Worm (Caenorhabditis elegans) whole organism, midembryonic: ENCODE measurements around the gene slc-9B.1.

Experiments used
- T22C8.4 ChIP-seq: fragments of 200-800 bp; sonication (Bioruptor generic); IDR thresholded peaks from 2 replicates; pipeline ENCODE4 v1.3.6; 2022; ENCODE audit warnings: missing genetic modification characterization, missing compliant biosample characterization
- cog-1 ChIP-seq: sonication (generic microtip); optimal IDR thresholded peaks from 2 replicates; lab custom pipeline; 2016; ENCODE audit warnings: missing genetic modification characterization, missing compliant biosample characterization
- flt-1 ChIP-seq: fragments of 200-800 bp; sonication (Bioruptor generic); IDR thresholded peaks from 2 replicates; pipeline ENCODE4 v1.3.6; 2022; ENCODE audit warnings: missing genetic modification characterization, missing compliant biosample characterization
- klf-2 ChIP-seq: fragments of 200-800 bp; sonication (Bioruptor generic); conservative IDR thresholded peaks from 2 replicates; pipeline ENCODE4 v1.3.6; 2022; ENCODE audit warnings: missing genetic modification reagents, missing genetic modification characterization, missing compliant biosample characterization
- med-1 ChIP-seq: sonication (generic microtip); optimal IDR thresholded peaks from 2 replicates; lab custom pipeline; 2017; ENCODE audit warnings: missing genetic modification characterization, mild to moderate bottlenecking, missing compliant biosample characterization, antibody characterized with exemption, missing genetic modification reagents; ENCODE audit not compliant: insufficient read depth
- ref-1 ChIP-seq: fragments of 200-800 bp; sonication (Bioruptor generic); conservative IDR thresholded peaks from 2 replicates; pipeline ENCODE4 v1.3.6; 2022; ENCODE audit warnings: missing genetic modification reagents, missing genetic modification characterization, missing compliant biosample characterization
- tab-1 ChIP-seq: fragments of 200-800 bp; sonication (Bioruptor generic); IDR thresholded peaks from 2 replicates; pipeline ENCODE4 v1.3.6; 2022; ENCODE audit warnings: missing genetic modification characterization, missing compliant biosample characterization
- ztf-23 ChIP-seq: fragments of 200-800 bp; sonication (Bioruptor generic); IDR thresholded peaks from 2 replicates; pipeline ENCODE4 v1.3.6; 2022; ENCODE audit warnings: missing genetic modification reagents, missing genetic modification characterization, missing compliant biosample characterization
- ztf-29 ChIP-seq: fragments of 200-800 bp; sonication (Bioruptor generic); IDR thresholded peaks from 2 replicates; pipeline ENCODE4 v1.3.6; 2022; ENCODE audit warnings: missing genetic modification reagents, missing genetic modification characterization, missing compliant biosample characterization

The slc-9B.1 gene

ce11 chrX:10302430-10302829 lies 23.0 kb downstream of the slc-9B.1 start, which contains the start of gene fip-5:
Gene fip-5, plus strand, starts transcription at chrX:10302741.
- TF ChIP-seq ztf-23 (GFP tag; lab: Robert Waterston, UW) (no peak), T22C8.4 (GFP tag; lab: Robert Waterston, UW) (no peak), tab-1 (GFP tag; lab: Robert Waterston, UW) (no peak), med-1 (GFP tag; lab: Kevin White, UChicago) (no peak), flt-1 (no peak), cog-1 (tag; lab: Kevin White, UChicago) (no peak), ref-1 (GFP tag; lab: Robert Waterston, UW) (no peak), ztf-29 (GFP tag; lab: Robert Waterston, UW) (no peak), klf-2 (GFP tag; lab: Robert Waterston, UW) (no peak)

- TF ChIP-seq med-1 (GFP tag; lab: Kevin White, UChicago) (no peak), klf-2 (GFP tag; lab: Robert Waterston, UW) (no peak), tab-1 (GFP tag; lab: Robert Waterston, UW) (no peak), flt-1 (no peak), ref-1 (GFP tag; lab: Robert Waterston, UW) (no peak), ztf-29 (GFP tag; lab: Robert Waterston, UW) (no peak), cog-1 (tag; lab: Kevin White, UChicago) (no peak), ztf-23 (GFP tag; lab: Robert Waterston, UW) (no peak)
Measured at ce11 chrX:10304178-10304577, 24.8 kb downstream of the slc-9B.1 start, which contains the start of gene fipr-21. Gene fipr-21, plus strand, starts transcription at chrX:10304529.

DNA sequence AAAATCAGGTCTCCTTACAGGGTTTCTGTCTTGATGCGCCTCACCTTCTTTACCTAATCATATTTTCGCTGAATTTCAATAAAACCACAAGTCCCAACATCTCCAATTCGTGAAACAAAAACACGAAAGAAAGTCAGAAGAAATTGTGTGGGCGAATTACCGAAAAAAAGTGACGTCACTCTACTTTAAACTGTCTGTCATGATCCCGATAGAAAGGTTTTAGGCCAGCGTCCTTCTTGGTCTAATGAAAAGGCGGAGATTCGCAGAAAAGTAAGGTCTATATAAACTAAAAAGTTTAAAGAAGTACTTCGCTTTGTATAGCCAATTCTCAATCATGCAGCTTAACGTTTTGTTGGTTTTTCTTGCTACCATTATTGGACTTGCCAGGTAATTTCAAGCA lies 26.9 kb downstream of the slc-9B.1 start, which contains the start of gene cnc-8:
cnc-8 (plus strand) TSS at position 307 of the 400 bp plus-strand sequence.
- no peak for TF ChIP-seq ref-1 (GFP tag; lab: Robert Waterston, UW)
- no peak for TF ChIP-seq ztf-23 (GFP tag; lab: Robert Waterston, UW)
- no peak for TF ChIP-seq ztf-29 (GFP tag; lab: Robert Waterston, UW)

- no peak for TF ChIP-seq ztf-29 (GFP tag; lab: Robert Waterston, UW)
- TF ChIP-seq T22C8.4 (GFP tag; lab: Robert Waterston, UW): no peak
- TF ChIP-seq flt-1: no peak
- no peak for TF ChIP-seq med-1 (GFP tag; lab: Kevin White, UChicago)
- no peak for TF ChIP-seq cog-1 (tag; lab: Kevin White, UChicago)
- TF ChIP-seq ztf-23 (GFP tag; lab: Robert Waterston, UW): no peak
- no peak for TF ChIP-seq klf-2 (GFP tag; lab: Robert Waterston, UW)
- no peak for TF ChIP-seq tab-1 (GFP tag; lab: Robert Waterston, UW)
- no peak for TF ChIP-seq ref-1 (GFP tag; lab: Robert Waterston, UW)
Measured at ce11 chrX:10306923-10307322, 27.5 kb downstream of the slc-9B.1 start.

- TF ChIP-seq ztf-23 (GFP tag; lab: Robert Waterston, UW) (no peak), med-1 (GFP tag; lab: Kevin White, UChicago) (no peak), flt-1 (no peak), T22C8.4 (GFP tag; lab: Robert Waterston, UW) (no peak), ztf-29 (GFP tag; lab: Robert Waterston, UW) (no peak), cog-1 (tag; lab: Kevin White, UChicago) (no peak), klf-2 (GFP tag; lab: Robert Waterston, UW) (no peak), tab-1 (GFP tag; lab: Robert Waterston, UW) (no peak), ref-1 (GFP tag; lab: Robert Waterston, UW) (no peak)
Measured at ce11 chrX:10307495-10307894, 28.1 kb downstream of the slc-9B.1 start, which contains the start of gene F41E7.7. Gene F41E7.7, plus strand, starts transcription at chrX:10307795.

DNA sequence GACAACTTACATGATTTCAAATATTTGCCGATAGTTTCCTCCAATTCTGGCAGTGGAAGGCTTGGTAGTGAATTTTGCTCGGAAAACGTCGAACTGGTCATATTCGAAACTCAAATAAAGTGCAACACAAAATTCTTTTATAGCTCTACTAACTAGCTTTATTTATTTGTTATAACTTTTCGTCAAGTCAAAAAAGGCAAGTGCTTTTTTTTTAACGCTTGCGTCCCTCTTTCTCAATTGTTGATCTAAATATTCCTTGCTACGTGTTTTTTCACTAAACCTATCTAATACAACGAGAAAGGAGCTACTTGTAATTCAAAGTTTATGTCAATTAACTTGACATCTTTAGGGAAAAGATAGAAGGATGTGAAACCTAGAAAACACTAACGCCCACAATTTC lies 31.0 kb downstream of the slc-9B.1 start, which contains the start of gene F41E7.6:
F41E7.6 (minus strand) TSS at position 101 of the 400 bp plus-strand sequence.
- TF ChIP-seq T22C8.4 (GFP tag; lab: Robert Waterston, UW): no peak

ce11 chrX:10315905-10316304 lies 36.5 kb downstream of the slc-9B.1 start, which contains the start of gene F41E7.9:
Gene F41E7.9, minus strand, starts transcription at chrX:10316005.
- TF ChIP-seq T22C8.4 (GFP tag; lab: Robert Waterston, UW) (no peak), ztf-23 (GFP tag; lab: Robert Waterston, UW) (no peak), ztf-29 (GFP tag; lab: Robert Waterston, UW) (no peak), klf-2 (GFP tag; lab: Robert Waterston, UW) (no peak), tab-1 (GFP tag; lab: Robert Waterston, UW) (no peak), cog-1 (tag; lab: Kevin White, UChicago) (no peak), flt-1 (no peak), ref-1 (GFP tag; lab: Robert Waterston, UW) (no peak), med-1 (GFP tag; lab: Kevin White, UChicago) (no peak)

ce11 chrX:10317565-10317964 lies 38.2 kb downstream of the slc-9B.1 start, which contains the start of gene R07E3.6:
Gene R07E3.6, plus strand, starts transcription at chrX:10317722.
- TF ChIP-seq tab-1 (GFP tag; lab: Robert Waterston, UW): no peak
- TF ChIP-seq ztf-29 (GFP tag; lab: Robert Waterston, UW): no peak
- TF ChIP-seq T22C8.4 (GFP tag; lab: Robert Waterston, UW): no peak
- TF ChIP-seq klf-2 (GFP tag; lab: Robert Waterston, UW): no peak
- no peak for TF ChIP-seq ztf-23 (GFP tag; lab: Robert Waterston, UW)
- TF ChIP-seq med-1 (GFP tag; lab: Kevin White, UChicago): no peak
- TF ChIP-seq ref-1 (GFP tag; lab: Robert Waterston, UW): no peak
- TF ChIP-seq flt-1: no peak
- no peak for TF ChIP-seq cog-1 (tag; lab: Kevin White, UChicago)

DNA sequence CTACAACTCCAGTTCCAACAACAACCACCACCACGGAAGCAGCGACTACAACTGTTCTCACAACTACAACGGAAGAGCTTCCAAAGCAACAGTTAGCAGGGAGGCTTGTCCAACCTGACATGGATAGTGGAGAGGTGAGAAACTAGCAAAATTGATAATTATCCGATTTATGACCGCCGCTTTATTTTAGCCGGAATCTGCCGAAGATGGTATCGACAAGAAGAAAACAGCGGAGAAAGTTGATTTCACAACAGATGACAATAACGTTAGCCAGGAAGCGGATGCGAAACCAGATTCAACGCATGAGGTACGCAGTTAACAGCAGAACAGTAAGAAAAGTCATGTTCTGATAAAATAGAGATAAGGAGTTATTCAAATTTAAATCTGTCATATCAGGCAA lies 39.0 kb downstream of the slc-9B.1 start:
- TF ChIP-seq ref-1 (GFP tag; lab: Robert Waterston, UW): no peak
- no peak for TF ChIP-seq klf-2 (GFP tag; lab: Robert Waterston, UW)
- TF ChIP-seq tab-1 (GFP tag; lab: Robert Waterston, UW): no peak
- no peak for TF ChIP-seq med-1 (GFP tag; lab: Kevin White, UChicago)
